Fruit fly (Drosophila melanogaster) Kc167 (cell line): ENCODE data around the gene Eip63F-1.

ENCODE experiments used
- Sin3A ChIP-seq: fragments of >200 bp; optimal IDR thresholded peaks from 2 replicates; lab custom pipeline; 2018; ENCODE audit warnings: missing external identifiers
- h ChIP-seq: fragments of >200 bp; optimal IDR thresholded peaks from 3 replicates; lab custom pipeline; 2018; ENCODE audit warnings: missing external identifiers

DNA sequence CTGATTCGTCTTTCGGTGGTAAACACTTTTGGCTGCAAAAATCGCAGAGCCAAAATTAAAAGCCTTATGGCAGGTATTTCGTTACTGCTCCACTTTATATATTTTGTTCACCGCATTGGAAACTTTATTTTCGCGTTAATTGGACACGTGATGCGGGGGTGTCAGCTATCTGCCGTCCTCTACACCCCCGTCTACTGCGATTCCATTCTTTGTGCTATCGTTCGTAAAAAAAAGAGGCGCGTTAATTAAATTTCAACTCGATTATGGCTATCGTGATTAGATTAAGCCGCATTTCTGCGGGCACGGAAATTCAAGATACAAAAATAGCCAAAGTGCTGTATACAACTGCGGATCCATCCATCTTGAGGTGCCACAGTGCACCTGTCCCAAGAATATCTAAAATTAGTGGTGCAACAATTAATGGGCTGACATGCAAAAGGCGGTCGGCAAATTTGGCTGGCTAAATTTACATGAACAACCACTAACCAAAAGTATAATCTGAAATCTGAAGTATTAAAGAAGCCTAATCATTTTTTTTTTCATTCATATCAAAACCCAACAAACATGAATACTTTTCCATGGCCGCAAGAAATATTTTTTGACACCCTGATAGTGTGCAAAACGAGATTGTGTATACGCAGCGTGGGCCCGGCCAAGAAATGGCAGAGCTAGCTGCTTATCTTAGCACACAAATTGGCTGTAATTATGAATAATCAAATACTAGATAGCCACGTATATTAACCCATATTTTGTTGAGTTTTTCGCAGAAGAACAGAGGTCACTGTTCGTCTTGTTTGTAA is 5.2 kb downstream of the Eip63F-1 start:
- no peak for TF ChIP-seq Sin3A (lab: Kevin White, UChicago)
- no peak for TF ChIP-seq h (lab: Kevin White, UChicago)
